Worm (Caenorhabditis elegans) whole organism, L1 larva: Measurements from ENCODE around the gene twk-44.
A peak's percentile ranks its signal among the peaks of the same experiment; 100 is the strongest.

Experiments
- ama-1 ChIP-seq: fragments of 150-350 bp; optimal IDR thresholded peaks from 2 replicates; lab custom pipeline; 2014
- ceh-82 ChIP-seq, 3 experiments: fragments of 150-350 bp in 1 of 3; sonication (generic microtip) in 2 of 3; optimal IDR thresholded peaks; 2 replicates each; lab custom pipeline; 2014 to 2017; ENCODE audit warnings: missing biosample characterization in 3 of 3, missing genetic modification characterization in 3 of 3
- ces-1 ChIP-seq: fragments of 150-350 bp; optimal IDR thresholded peaks from 2 replicates; lab custom pipeline; 2014; ENCODE audit warnings: missing biosample characterization, missing genetic modification reagents, missing genetic modification characterization
- fos-1 ChIP-seq: fragments of 150-350 bp; optimal IDR thresholded peaks from 2 replicates; lab custom pipeline; 2014; ENCODE audit warnings: missing biosample characterization, missing genetic modification characterization
- mdl-1 ChIP-seq, 2 experiments: fragments of 150-350 bp; optimal IDR thresholded peaks; 2 replicates each; lab custom pipeline; 2014 to 2017; ENCODE audit warnings: missing biosample characterization in 2 of 2, missing genetic modification characterization in 2 of 2, inconsistent platforms in 1 of 2
- nhr-28 ChIP-seq: fragments of 150-350 bp; optimal IDR thresholded peaks from 2 replicates; lab custom pipeline; 2014; ENCODE audit warnings: missing biosample characterization, missing genetic modification characterization
- unc-62 ChIP-seq: fragments of 150-350 bp; optimal IDR thresholded peaks from 2 replicates; lab custom pipeline; 2014; ENCODE audit warnings: missing biosample characterization, missing genetic modification reagents, missing genetic modification characterization

ce11 chrX:11576429-11577088, 50.4 kb downstream of the twk-44 start:
- no peak for TF ChIP-seq fos-1 (tag; lab: Kevin White, UChicago)
- no peak for TF ChIP-seq ama-1 (lab: Kevin White, UChicago)
- no peak for TF ChIP-seq unc-62
- no peak for TF ChIP-seq nhr-28 (tag; lab: Kevin White, UChicago)
- peak in 1 of 3 experiments; percentile 17 for TF ChIP-seq ceh-82 (tag; optimal IDR thresholded peaks at IDR 0.05; lab: Kevin White, UChicago)
- TF ChIP-seq mdl-1 (tag; optimal IDR thresholded peaks at IDR 0.05; lab: Kevin White, UChicago), result no peak
- no peak for TF ChIP-seq ces-1 (GFP tag; lab: Kevin White, UChicago)
